Worm (Caenorhabditis elegans) whole organism, L3 larva: Measurements from ENCODE around the gene C44H4.6.

Source experiments
- elt-2 ChIP-seq: sonication (generic microtip); optimal IDR thresholded peaks from 2 replicates; lab custom pipeline; 2016; ENCODE audit warnings: missing genetic modification reagents, mild to moderate bottlenecking, missing genetic modification characterization, missing compliant biosample characterization
- eor-1 ChIP-seq, 2 experiments: fragments of 150-350 bp; optimal IDR thresholded peaks; 2 replicates each; lab custom pipeline; 2014 to 2018; ENCODE audit warnings: missing biosample characterization in 2 of 2, missing genetic modification characterization in 2 of 2
- fos-1 ChIP-seq: fragments of 150-350 bp; optimal IDR thresholded peaks from 2 replicates; lab custom pipeline; 2014; ENCODE audit warnings: missing biosample characterization, missing genetic modification characterization
- jun-1 ChIP-seq: fragments of 150-350 bp; optimal IDR thresholded peaks from 2 replicates; lab custom pipeline; 2014; ENCODE audit warnings: missing biosample characterization, missing genetic modification reagents, missing genetic modification characterization
- lin-15B ChIP-seq: fragments of 150-350 bp; optimal IDR thresholded peaks from 2 replicates; lab custom pipeline; 2014; ENCODE audit warnings: missing biosample characterization, missing genetic modification characterization
- nhr-11 ChIP-seq: fragments of 150-350 bp; optimal IDR thresholded peaks from 2 replicates; lab custom pipeline; 2014; ENCODE audit warnings: missing biosample characterization, missing genetic modification characterization
- nhr-237 ChIP-seq: fragments of 150-350 bp; optimal IDR thresholded peaks from 2 replicates; lab custom pipeline; 2014; ENCODE audit warnings: missing biosample characterization, missing genetic modification characterization
- nhr-77 ChIP-seq: fragments of 150-350 bp; optimal IDR thresholded peaks from 2 replicates; lab custom pipeline; 2014; ENCODE audit warnings: missing biosample characterization, missing genetic modification characterization
- pqm-1 ChIP-seq: fragments of 150-350 bp; optimal IDR thresholded peaks from 2 replicates; lab custom pipeline; 2017; ENCODE audit warnings: missing biosample characterization, missing genetic modification characterization, inconsistent platforms
- skn-1 ChIP-seq: fragments of 150-350 bp; optimal IDR thresholded peaks from 2 replicates; lab custom pipeline; 2014; ENCODE audit warnings: missing biosample characterization, missing genetic modification characterization
- snpc-4 ChIP-seq: fragments of 150-350 bp; optimal IDR thresholded peaks from 2 replicates; lab custom pipeline; 2014; ENCODE audit warnings: missing biosample characterization, missing genetic modification characterization
- tbx-2 ChIP-seq: sonication (generic microtip); optimal IDR thresholded peaks from 2 replicates; lab custom pipeline; 2016; ENCODE audit warnings: mild to moderate bottlenecking, missing genetic modification characterization, missing compliant biosample characterization
- zag-1 ChIP-seq: fragments of 150-350 bp; optimal IDR thresholded peaks from 2 replicates; lab custom pipeline; 2014; ENCODE audit warnings: missing biosample characterization, missing genetic modification characterization
- ztf-11 ChIP-seq: fragments of 150-350 bp; optimal IDR thresholded peaks from 2 replicates; lab custom pipeline; 2014; ENCODE audit warnings: missing biosample characterization, missing genetic modification characterization

DNA sequence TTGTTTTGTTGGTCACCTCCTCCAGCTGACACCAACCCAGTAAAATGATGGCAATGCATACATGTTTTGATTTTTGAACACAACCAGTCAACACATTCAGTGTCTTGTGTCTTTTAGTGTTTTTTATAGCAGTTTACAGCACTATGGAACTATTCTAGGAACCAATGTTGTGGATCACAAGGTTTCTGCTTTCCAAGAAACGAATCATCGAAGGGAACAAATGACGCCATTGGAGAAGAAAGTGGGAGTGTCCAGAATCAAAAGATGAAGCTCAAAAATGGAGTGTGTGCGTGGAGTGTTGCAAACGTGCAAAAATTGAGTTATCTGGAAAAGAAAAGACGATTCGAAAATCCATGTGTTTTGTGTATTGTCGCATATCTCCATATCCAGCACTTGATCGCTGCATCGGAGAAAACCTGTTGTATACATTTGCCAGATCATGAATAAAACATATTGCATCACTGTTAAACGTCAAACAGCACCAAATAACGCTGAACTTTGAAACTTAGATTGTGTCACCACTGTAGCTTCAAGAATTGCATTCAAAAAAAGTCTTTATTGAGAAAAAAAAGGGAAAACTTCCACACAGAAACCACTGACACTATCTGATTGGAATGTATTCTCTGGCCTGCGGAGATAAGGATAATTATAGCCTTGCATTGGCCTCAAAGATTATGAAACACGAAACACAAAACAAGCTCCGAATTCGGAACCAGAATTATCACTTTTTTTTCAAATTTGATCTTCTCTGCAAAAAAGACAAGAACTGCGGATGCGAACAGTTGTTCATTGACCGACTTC, 36.7 kb downstream of the C44H4.6 start:
- TF ChIP-seq ztf-11 (tag; lab: Kevin White, UChicago) (no peak), tbx-2 (tag; lab: Kevin White, UChicago) (no peak), nhr-77 (tag; lab: Kevin White, UChicago) (no peak), elt-2 (peak; percentile 55), jun-1 (tag; lab: Kevin White, UChicago) (peak; percentile 73), skn-1 (tag; lab: Kevin White, UChicago) (no peak), nhr-11 (tag; lab: Kevin White, UChicago) (peak; percentile 93), eor-1 (tag; optimal IDR thresholded peaks at IDR 0.05; lab: Kevin White, UChicago) (no peak), pqm-1 (peak; percentile 19), nhr-237 (tag; lab: Kevin White, UChicago) (no peak), fos-1 (tag; lab: Kevin White, UChicago) (no peak), zag-1 (tag; lab: Kevin White, UChicago) (no peak), lin-15B (no peak), snpc-4 (no peak)
